Fruit fly (Drosophila melanogaster) whole organism, embryonic: ENCODE measurements around the gene Sec63.

Experiments used
- Atf3 ChIP-seq: fragments of 200-800 bp; sonication (Bioruptor generic); optimal IDR thresholded peaks from 3 replicates; lab custom pipeline; 2016; ENCODE audit warnings: missing biosample characterization, missing genetic modification characterization
- Bgb ChIP-seq: fragments of 200-800 bp; sonication (Bioruptor generic); IDR thresholded peaks from 2 replicates; pipeline ENCODE4 v1.3.6; 2022; ENCODE audit warnings: missing biosample characterization, missing genetic modification characterization; ENCODE audit not compliant: partially characterized antibody
- CG10979 ChIP-seq: fragments of 200-800 bp; sonication (Bioruptor generic); optimal IDR thresholded peaks from 2 replicates; lab custom pipeline; 2018; ENCODE audit warnings: missing biosample characterization, mild to moderate bottlenecking, missing genetic modification characterization, moderate library complexity
- CG11247 ChIP-seq: fragments of 200-800 bp; sonication (Bioruptor generic); IDR thresholded peaks from 2 replicates; pipeline ENCODE4 v1.3.6; 2022; ENCODE audit warnings: missing biosample characterization, missing genetic modification characterization
- CG15479 ChIP-seq: fragments of 200-800 bp; sonication (Bioruptor generic); optimal IDR thresholded peaks from 3 replicates; lab custom pipeline; 2019; ENCODE audit warnings: missing biosample characterization, mild to moderate bottlenecking, missing genetic modification characterization, moderate library complexity
- CG16863 ChIP-seq: fragments of 200-800 bp; sonication (Bioruptor generic); optimal IDR thresholded peaks from 3 replicates; lab custom pipeline; 2016; ENCODE audit warnings: missing biosample characterization, missing genetic modification characterization
- CG17186 ChIP-seq: fragments of 200-800 bp; sonication (Bioruptor generic); optimal IDR thresholded peaks from 3 replicates; lab custom pipeline; 2017; ENCODE audit warnings: missing biosample characterization, missing genetic modification reagents, missing genetic modification characterization
- CG18011 ChIP-seq: fragments of 200-800 bp; sonication (Bioruptor generic); optimal IDR thresholded peaks from 2 replicates; lab custom pipeline; 2017; ENCODE audit warnings: missing biosample characterization, missing genetic modification characterization, mild to moderate bottlenecking, moderate library complexity, missing genotype
- CG2120 ChIP-seq: fragments of 200-800 bp; sonication (Bioruptor generic); optimal IDR thresholded peaks from 3 replicates; lab custom pipeline; 2016; ENCODE audit warnings: missing biosample characterization, missing genetic modification characterization
- CG2202 ChIP-seq: fragments of 200-800 bp; sonication (Bioruptor generic); optimal IDR thresholded peaks from 2 replicates; lab custom pipeline; 2018; ENCODE audit warnings: missing biosample characterization, mild to moderate bottlenecking, missing genetic modification characterization
- CG2712 ChIP-seq: fragments of 200-800 bp; optimal IDR thresholded peaks from 3 replicates; lab custom pipeline; 2019; ENCODE audit warnings: missing biosample characterization, mild to moderate bottlenecking, missing genetic modification characterization, moderate library complexity
- CG31365 ChIP-seq: fragments of 200-800 bp; sonication (Bioruptor generic); optimal IDR thresholded peaks from 2 replicates; lab custom pipeline; 2018; ENCODE audit warnings: missing biosample characterization, mild to moderate bottlenecking, missing genetic modification characterization
- CG32532 ChIP-seq: fragments of 200-800 bp; sonication (Bioruptor generic); IDR thresholded peaks from 2 replicates; pipeline ENCODE4 v1.3.6; 2022; ENCODE audit warnings: missing biosample characterization, missing genetic modification characterization
- CG34376 ChIP-seq: fragments of 200-800 bp; sonication (Bioruptor generic); optimal IDR thresholded peaks from 2 replicates; lab custom pipeline; 2018; ENCODE audit warnings: missing biosample characterization, mild to moderate bottlenecking, missing genetic modification characterization
- CG4404 ChIP-seq: fragments of 200-800 bp; sonication (Bioruptor generic); IDR thresholded peaks from 2 replicates; pipeline ENCODE4 v1.3.6; 2022; ENCODE audit warnings: missing biosample characterization, missing genetic modification characterization
- CG6813 ChIP-seq: fragments of 200-800 bp; sonication (Bioruptor generic); optimal IDR thresholded peaks from 2 replicates; lab custom pipeline; 2017; ENCODE audit warnings: missing biosample characterization, missing genetic modification characterization, mild to moderate bottlenecking, moderate library complexity, missing genetic modification reagents
- CG8765 ChIP-seq: fragments of 200-800 bp; sonication (Bioruptor generic); IDR thresholded peaks from 2 replicates; pipeline ENCODE4 v1.3.6; 2022; ENCODE audit warnings: missing biosample characterization, missing genetic modification characterization
- CG9437 ChIP-seq: fragments of 200-800 bp; sonication (Bioruptor generic); optimal IDR thresholded peaks from 2 replicates; lab custom pipeline; 2018; ENCODE audit warnings: missing biosample characterization, mild to moderate bottlenecking, missing genetic modification characterization
- D ChIP-seq, 2 experiments: fragments of 200-800 bp in 1 of 2; fragments of >200 bp in 1 of 2; sonication (Bioruptor generic) in 1 of 2; optimal IDR thresholded peaks; 2 replicates in 1 of 2; 3 replicates in 1 of 2; lab custom pipeline; 2017; ENCODE audit warnings: mild to moderate bottlenecking in 1 of 2, missing biosample characterization in 1 of 2, missing genetic modification characterization in 1 of 2, missing genetic modification reagents in 1 of 2
- D19A ChIP-seq: fragments of 200-800 bp; optimal IDR thresholded peaks from 3 replicates; lab custom pipeline; 2019; ENCODE audit warnings: missing biosample characterization, mild to moderate bottlenecking, missing genetic modification characterization, moderate library complexity
- Drgx ChIP-seq: fragments of 200-800 bp; sonication (Bioruptor generic); IDR thresholded peaks from 2 replicates; pipeline ENCODE4 v1.3.6; 2022; ENCODE audit warnings: missing biosample characterization, missing genetic modification characterization
- Hr51 ChIP-seq, 2 experiments: fragments of 200-800 bp; sonication (Bioruptor generic); optimal IDR thresholded peaks; 2 replicates in 1 of 2; 3 replicates in 1 of 2; lab custom pipeline; 2016 to 2018; ENCODE audit warnings: missing biosample characterization in 2 of 2, missing genetic modification characterization in 2 of 2, mild to moderate bottlenecking in 1 of 2, moderate library complexity in 1 of 2
- MBD-R2 ChIP-seq: fragments of 200-800 bp; sonication (Bioruptor generic); IDR thresholded peaks from 2 replicates; pipeline ENCODE4 v1.3.6; 2022; ENCODE audit warnings: missing biosample characterization, missing genetic modification characterization
- Med ChIP-seq: fragments of 200-800 bp; sonication (Bioruptor generic); peaks from one replicate; lab custom pipeline; 2016; ENCODE audit warnings: missing biosample characterization, missing genetic modification characterization, mild to moderate bottlenecking, inconsistent platforms, moderate library complexity
- NFAT ChIP-seq: fragments of 200-800 bp; sonication (Bioruptor generic); IDR thresholded peaks from 2 replicates; pipeline ENCODE4 v1.3.6; 2022; ENCODE audit warnings: missing biosample characterization, missing genetic modification characterization
- NfI ChIP-seq: fragments of 200-800 bp; sonication (Bioruptor generic); optimal IDR thresholded peaks from 3 replicates; lab custom pipeline; 2018; ENCODE audit warnings: missing biosample characterization, mild to moderate bottlenecking, missing genetic modification characterization, moderate library complexity
- Pdp1 ChIP-seq, 2 experiments: fragments of 200-800 bp; sonication (Bioruptor generic); optimal IDR thresholded peaks; 3 replicates each; lab custom pipeline; 2016; ENCODE audit warnings: missing biosample characterization in 2 of 2, missing genetic modification characterization in 2 of 2, mild to moderate bottlenecking in 1 of 2, moderate library complexity in 1 of 2
- Spps ChIP-seq: fragments of 200-800 bp; sonication (Bioruptor generic); optimal IDR thresholded peaks from 2 replicates; lab custom pipeline; 2018; ENCODE audit warnings: missing biosample characterization, mild to moderate bottlenecking, missing genetic modification characterization
- chinmo ChIP-seq: fragments of 200-800 bp; sonication (Bioruptor generic); IDR thresholded peaks from 4 replicates; pipeline ENCODE4 v1.3.6; 2022; ENCODE audit warnings: missing biosample characterization, missing genetic modification characterization; ENCODE audit not compliant: partially characterized antibody
- corto ChIP-seq: fragments of 200-800 bp; sonication (Bioruptor generic); optimal IDR thresholded peaks from 2 replicates; lab custom pipeline; 2016; ENCODE audit warnings: missing biosample characterization, mild to moderate bottlenecking, missing genetic modification characterization, moderate library complexity
- cwo ChIP-seq: fragments of 200-800 bp; sonication (Bioruptor generic); optimal IDR thresholded peaks from 3 replicates; lab custom pipeline; 2017; ENCODE audit warnings: missing biosample characterization, missing genetic modification characterization, mild to moderate bottlenecking, moderate library complexity, missing genetic modification reagents
- disco-r ChIP-seq: fragments of 200-800 bp; sonication (Bioruptor generic); optimal IDR thresholded peaks from 2 replicates; lab custom pipeline; 2016; ENCODE audit warnings: missing biosample characterization, missing genetic modification characterization
- dm ChIP-seq: fragments of 200-800 bp; sonication (Bioruptor generic); optimal IDR thresholded peaks from 3 replicates; lab custom pipeline; 2016; ENCODE audit warnings: missing biosample characterization, missing genetic modification characterization
- ftz-f1 ChIP-seq: fragments of 200-800 bp; sonication (Bioruptor generic); optimal IDR thresholded peaks from 2 replicates; lab custom pipeline; 2016; ENCODE audit warnings: missing biosample characterization, missing genetic modification characterization
- gcm ChIP-seq: fragments of 200-800 bp; sonication (Bioruptor generic); optimal IDR thresholded peaks from 2 replicates; lab custom pipeline; 2019; ENCODE audit warnings: missing biosample characterization, mild to moderate bottlenecking, missing genetic modification characterization, moderate library complexity
- gfzf ChIP-seq: fragments of 200-800 bp; sonication (Bioruptor generic); optimal IDR thresholded peaks from 2 replicates; lab custom pipeline; 2016; ENCODE audit warnings: missing biosample characterization, mild to moderate bottlenecking, missing genetic modification characterization, moderate library complexity
- jing ChIP-seq: fragments of 200-800 bp; sonication (Bioruptor generic); optimal IDR thresholded peaks from 2 replicates; lab custom pipeline; 2018; ENCODE audit warnings: missing biosample characterization, mild to moderate bottlenecking, missing genetic modification characterization
- kni ChIP-seq: fragments of 200-800 bp; sonication (Bioruptor generic); optimal IDR thresholded peaks from 3 replicates; lab custom pipeline; 2017; ENCODE audit warnings: mild to moderate bottlenecking, missing biosample characterization, missing genetic modification reagents, missing genetic modification characterization
- lola ChIP-seq, 3 experiments: fragments of >200 bp in 2 of 3; fragments of 200-800 bp in 1 of 3; sonication (Bioruptor generic) in 1 of 3; optimal IDR thresholded peaks; 2 replicates each; lab custom pipeline; 2017 to 2019; ENCODE audit warnings: missing biosample characterization in 3 of 3, missing genetic modification characterization in 3 of 3, mild to moderate bottlenecking in 1 of 3, moderate library complexity in 1 of 3
- mam ChIP-seq: fragments of 200-800 bp; sonication (Bioruptor generic); optimal IDR thresholded peaks from 3 replicates; lab custom pipeline; 2016; ENCODE audit warnings: missing biosample characterization, missing genetic modification characterization
- onecut ChIP-seq: fragments of 200-800 bp; sonication (Bioruptor generic); IDR thresholded peaks from 2 replicates; pipeline ENCODE4 v1.3.6; 2022; ENCODE audit warnings: missing biosample characterization, missing genetic modification characterization
- pros ChIP-seq: fragments of 200-800 bp; sonication (Bioruptor generic); optimal IDR thresholded peaks from 3 replicates; lab custom pipeline; 2019; ENCODE audit warnings: missing biosample characterization, mild to moderate bottlenecking, missing genetic modification characterization, moderate library complexity
- ro ChIP-seq: fragments of 200-800 bp; sonication (Bioruptor generic); IDR thresholded peaks from 2 replicates; pipeline ENCODE4 v1.3.6; 2022; ENCODE audit warnings: missing biosample characterization, missing genetic modification characterization
- slou ChIP-seq: fragments of 200-800 bp; sonication (Bioruptor generic); optimal IDR thresholded peaks from 3 replicates; lab custom pipeline; 2016; ENCODE audit warnings: missing biosample characterization, missing genetic modification characterization
- so ChIP-seq: fragments of 200-800 bp; sonication (Bioruptor generic); IDR thresholded peaks from 3 replicates; pipeline ENCODE4 v1.3.6; 2022; ENCODE audit warnings: missing biosample characterization, missing genetic modification characterization
- stwl ChIP-seq: fragments of 200-800 bp; sonication (Bioruptor generic); optimal IDR thresholded peaks from 3 replicates; lab custom pipeline; 2018; ENCODE audit warnings: missing biosample characterization, mild to moderate bottlenecking, missing genetic modification characterization, moderate library complexity
- tx ChIP-seq: fragments of 200-800 bp; sonication (Bioruptor generic); optimal IDR thresholded peaks from 2 replicates; lab custom pipeline; 2016; ENCODE audit warnings: missing biosample characterization, missing genetic modification characterization
- vvl ChIP-seq: fragments of 200-800 bp; sonication (Bioruptor generic); IDR thresholded peaks from 2 replicates; pipeline ENCODE4 v1.3.6; 2022; ENCODE audit warnings: missing biosample characterization, missing genetic modification characterization
- zfh1 ChIP-seq: fragments of 200-800 bp; sonication (Bioruptor generic); IDR thresholded peaks from 3 replicates; pipeline ENCODE4 v1.3.6; 2022; ENCODE audit warnings: missing biosample characterization, missing genetic modification characterization

Sec63 gene

DNA sequence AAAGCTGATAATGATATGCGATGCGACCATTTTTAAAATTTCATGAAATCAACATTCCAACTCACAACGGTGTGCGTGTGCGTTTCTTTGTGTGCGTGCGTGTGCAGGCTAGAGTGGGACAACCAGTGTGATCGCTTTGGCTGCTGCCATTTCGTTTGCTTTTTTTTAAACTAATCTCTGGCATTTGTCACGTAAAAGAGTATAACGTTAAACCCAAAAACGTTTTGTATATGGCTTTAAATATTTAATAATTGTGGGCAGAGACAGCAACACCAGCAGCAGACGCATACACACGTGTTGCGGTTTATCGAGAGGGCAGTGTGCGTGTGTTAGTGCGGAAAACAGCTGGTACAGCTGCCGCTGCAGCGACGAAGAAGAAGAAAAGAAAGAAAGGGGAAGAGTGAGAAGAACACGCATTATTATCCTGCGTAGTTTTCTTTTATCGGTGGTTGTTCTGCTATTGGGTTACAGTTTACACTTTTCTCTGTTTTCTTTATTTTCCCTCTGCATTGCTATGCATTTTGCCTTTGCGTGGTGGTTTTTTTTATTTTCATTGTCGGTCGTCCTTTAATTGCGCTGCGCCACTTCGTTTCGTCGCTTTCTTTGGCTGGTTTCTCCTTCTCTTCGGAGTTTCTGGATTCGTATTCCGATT lies 10.0 kb downstream of the Sec63 start (continued):
- TF ChIP-seq Drgx (GFP tag; lab: Robert Waterston, UW) (no peak), CG34376 (GFP tag; lab: Kevin White, UChicago) (peak; percentile 7), so (GFP tag; lab: Robert Waterston, UW) (peak; percentile 31; the same call in 1 of the 3 replicates), D (optimal IDR thresholded peaks at IDR 0.05; lab: Kevin White, UChicago) (no peak), D (GFP tag; optimal IDR thresholded peaks at IDR 0.05; lab: Kevin White, UChicago) (no peak), CG31365 (tag; lab: Kevin White, UChicago) (no peak), stwl (tag; lab: Kevin White, UChicago) (no peak), D19A (tag; lab: Kevin White, UChicago) (no peak), CG8765 (GFP tag; lab: Robert Waterston, UW) (no peak), NfI (GFP tag; lab: Kevin White, UChicago) (no peak), CG2712 (tag; lab: Kevin White, UChicago) (peak; percentile 12), CG15479 (peak; percentile 43), kni (GFP tag; lab: Kevin White, UChicago) (peak; percentile 44), Pdp1 (GFP tag; optimal IDR thresholded peaks at IDR 0.05; lab: Kevin White, UChicago) (no peak), CG11247 (GFP tag; lab: Robert Waterston, UW) (no peak), corto (GFP tag; lab: Kevin White, UChicago) (no peak), jing (no peak), CG16863 (GFP tag; lab: Kevin White, UChicago) (no peak), CG10979 (tag; lab: Kevin White, UChicago) (peak; percentile 10), CG9437 (GFP tag; lab: Kevin White, UChicago) (peak; percentile 93), chinmo (GFP tag; lab: Robert Waterston, UW) (peak; percentile 87), Hr51 (GFP tag; optimal IDR thresholded peaks at IDR 0.05; lab: Kevin White, UChicago) (no peak), CG32532 (GFP tag; lab: Robert Waterston, UW) (no peak), slou (GFP tag; lab: Kevin White, UChicago) (no peak), pros (GFP tag; lab: Kevin White, UChicago) (peak; percentile 98), CG17186 (no peak), NFAT (GFP tag; lab: Robert Waterston, UW) (no peak), cwo (GFP tag; lab: Kevin White, UChicago) (peak; percentile 19), lola (GFP tag; optimal IDR thresholded peaks at IDR 0.05; lab: Kevin White, UChicago) (peak in 1 of 3 experiments; percentile 18), vvl (GFP tag; lab: Robert Waterston, UW) (0 out of 2 replicates have a peak, but pooled peaks have one; percentile 37), gfzf (GFP tag; lab: Kevin White, UChicago) (no peak), Bgb (GFP tag; lab: Robert Waterston, UW) (peak; percentile 14; the same call in 1 of the 2 replicates), CG18011 (GFP tag; lab: Kevin White, UChicago) (no peak), ftz-f1 (GFP tag; lab: Kevin White, UChicago) (no peak), gcm (GFP tag; lab: Kevin White, UChicago) (peak; percentile 15), CG6813 (GFP tag; lab: Kevin White, UChicago) (no peak), mam (no peak), Spps (no peak), Atf3 (GFP tag; lab: Kevin White, UChicago) (no peak), dm (GFP tag; lab: Kevin White, UChicago) (peak; percentile 81), zfh1 (GFP tag; lab: Robert Waterston, UW) (no peak), tx (GFP tag; lab: Kevin White, UChicago) (no peak), CG2202 (tag; lab: Kevin White, UChicago) (no peak), onecut (GFP tag; lab: Robert Waterston, UW) (no peak), MBD-R2 (GFP tag; lab: Robert Waterston, UW) (no peak), ro (no peak), CG4404 (no peak), CG2120 (GFP tag; lab: Kevin White, UChicago) (no peak), Med (GFP tag; lab: Kevin White, UChicago) (peak; percentile 82), disco-r (no peak)
